Fruit fly (Drosophila melanogaster) whole organism, embryonic: ENCODE data around the gene Ssu72.
A peak's percentile ranks its signal among the peaks of the same experiment; 100 is the strongest.

ENCODE experiments used
- CG10431 ChIP-seq: fragments of 200-800 bp; sonication (Bioruptor generic); optimal IDR thresholded peaks from 3 replicates; lab custom pipeline; 2018; ENCODE audit warnings: missing biosample characterization, mild to moderate bottlenecking, missing genetic modification characterization
- CG10462 ChIP-seq: fragments of 200-800 bp; sonication (Bioruptor generic); optimal IDR thresholded peaks from 2 replicates; lab custom pipeline; 2016; ENCODE audit warnings: missing biosample characterization, missing genetic modification characterization
- CG12769 ChIP-seq: fragments of 200-800 bp; sonication (Bioruptor generic); optimal IDR thresholded peaks from 2 replicates; lab custom pipeline; 2019; ENCODE audit warnings: missing biosample characterization, mild to moderate bottlenecking, missing genetic modification characterization, moderate library complexity
- CG14667 ChIP-seq: fragments of 200-800 bp; sonication (Bioruptor generic); IDR thresholded peaks from 2 replicates; pipeline ENCODE4 v1.3.6; 2022; ENCODE audit warnings: missing biosample characterization, missing genetic modification characterization
- CG14860 ChIP-seq: fragments of 200-800 bp; sonication (Bioruptor generic); IDR thresholded peaks from 3 replicates; pipeline ENCODE4 v1.3.6; 2022; ENCODE audit warnings: missing biosample characterization, missing genetic modification characterization; ENCODE audit not compliant: partially characterized antibody
- CG17186 ChIP-seq: fragments of 200-800 bp; sonication (Bioruptor generic); optimal IDR thresholded peaks from 3 replicates; lab custom pipeline; 2017; ENCODE audit warnings: missing biosample characterization, missing genetic modification reagents, missing genetic modification characterization
- CG18764 ChIP-seq: fragments of 200-800 bp; sonication (Bioruptor generic); optimal IDR thresholded peaks from 3 replicates; lab custom pipeline; 2016; ENCODE audit warnings: missing biosample characterization, missing genetic modification characterization
- CG2116 ChIP-seq: fragments of 200-800 bp; sonication (Bioruptor generic); optimal IDR thresholded peaks from 3 replicates; lab custom pipeline; 2018; ENCODE audit warnings: missing biosample characterization, mild to moderate bottlenecking, missing genetic modification characterization
- CG2129 ChIP-seq: fragments of 200-800 bp; sonication (Bioruptor generic); IDR thresholded peaks from 2 replicates; pipeline ENCODE4 v1.3.6; 2022; ENCODE audit warnings: missing biosample characterization, missing genetic modification characterization; ENCODE audit not compliant: partially characterized antibody
- CG3726 ChIP-seq: fragments of 200-800 bp; sonication (Bioruptor generic); IDR thresholded peaks from 3 replicates; pipeline ENCODE4, ENCODE4 v1.3.6; 2022; ENCODE audit warnings: missing biosample characterization, missing genetic modification characterization
- CG43689 ChIP-seq: fragments of 200-800 bp; sonication (Bioruptor generic); IDR thresholded peaks from 2 replicates; pipeline ENCODE4 v1.3.6; 2022; ENCODE audit warnings: missing biosample characterization, missing genetic modification characterization
- CG4707 ChIP-seq: fragments of 200-800 bp; sonication (Bioruptor generic); optimal IDR thresholded peaks from 2 replicates; lab custom pipeline; 2018; ENCODE audit warnings: missing biosample characterization, mild to moderate bottlenecking, missing genetic modification characterization, moderate library complexity
- CG5180 ChIP-seq: fragments of 200-800 bp; sonication (Bioruptor generic); optimal IDR thresholded peaks from 3 replicates; lab custom pipeline; 2017; ENCODE audit warnings: missing biosample characterization, missing genetic modification characterization, mild to moderate bottlenecking, moderate library complexity, missing genetic modification reagents
- CG6854 ChIP-seq: fragments of 200-800 bp; sonication (Bioruptor generic); optimal IDR thresholded peaks from 3 replicates; lab custom pipeline; 2017; ENCODE audit warnings: missing biosample characterization, mild to moderate bottlenecking, missing genetic modification characterization
- CG7556 ChIP-seq: fragments of 200-800 bp; sonication (Bioruptor generic); optimal IDR thresholded peaks from 2 replicates; lab custom pipeline; 2017; ENCODE audit warnings: missing biosample characterization, mild to moderate bottlenecking, missing genetic modification characterization
- D19B ChIP-seq: fragments of 200-800 bp; sonication (Bioruptor generic); optimal IDR thresholded peaks from 2 replicates; lab custom pipeline; 2017; ENCODE audit warnings: missing biosample characterization, mild to moderate bottlenecking, missing genetic modification characterization
- Doc2 ChIP-seq: fragments of 200-800 bp; sonication (Bioruptor generic); IDR thresholded peaks from 2 replicates; pipeline ENCODE4 v1.3.6; 2022; ENCODE audit warnings: missing biosample characterization, missing genetic modification characterization
- Doc3 ChIP-seq: fragments of 200-800 bp; sonication (Bioruptor generic); IDR thresholded peaks from 3 replicates; pipeline ENCODE4 v1.3.6; 2022; ENCODE audit warnings: missing biosample characterization, missing genetic modification characterization; ENCODE audit not compliant: partially characterized antibody
- HHEX ChIP-seq: fragments of 200-800 bp; sonication (Bioruptor generic); optimal IDR thresholded peaks from 3 replicates; lab custom pipeline; 2017; ENCODE audit warnings: missing biosample characterization, mild to moderate bottlenecking, missing genetic modification characterization, missing genetic modification reagents
- Hand ChIP-seq: fragments of 200-800 bp; sonication (Bioruptor generic); optimal IDR thresholded peaks from 2 replicates; lab custom pipeline; 2017; ENCODE audit warnings: mild to moderate bottlenecking, missing biosample characterization, missing genetic modification reagents, missing genetic modification characterization
- HmgD ChIP-seq: fragments of 200-800 bp; sonication (Bioruptor generic); optimal IDR thresholded peaks from 3 replicates; lab custom pipeline; 2016; ENCODE audit warnings: missing biosample characterization, missing genetic modification characterization
- Hr51 ChIP-seq, 2 experiments: fragments of 200-800 bp; sonication (Bioruptor generic); optimal IDR thresholded peaks; 2 replicates in 1 of 2; 3 replicates in 1 of 2; lab custom pipeline; 2016 to 2018; ENCODE audit warnings: missing biosample characterization in 2 of 2, missing genetic modification characterization in 2 of 2, mild to moderate bottlenecking in 1 of 2, moderate library complexity in 1 of 2
- Max ChIP-seq: fragments of 200-800 bp; sonication (Bioruptor generic); optimal IDR thresholded peaks from 2 replicates; lab custom pipeline; 2016; ENCODE audit warnings: missing biosample characterization, mild to moderate bottlenecking, missing genetic modification characterization
- PHDP ChIP-seq: fragments of 200-800 bp; sonication (Bioruptor generic); optimal IDR thresholded peaks from 3 replicates; lab custom pipeline; 2018; ENCODE audit warnings: missing biosample characterization, mild to moderate bottlenecking, missing genetic modification characterization, moderate library complexity
- Poxn ChIP-seq: fragments of 200-800 bp; sonication (Bioruptor generic); IDR thresholded peaks from 2 replicates; pipeline ENCODE4 v1.3.6; 2022; ENCODE audit warnings: missing biosample characterization, missing genetic modification characterization
- Six4 ChIP-seq: fragments of 200-800 bp; sonication (Bioruptor generic); optimal IDR thresholded peaks from 2 replicates; lab custom pipeline; 2016; ENCODE audit warnings: missing biosample characterization, missing genetic modification characterization
- Taf1 ChIP-seq: fragments of 200-800 bp; sonication (Bioruptor generic); IDR thresholded peaks from 2 replicates; pipeline ENCODE4 v1.3.6; 2022; ENCODE audit warnings: missing biosample characterization, missing genetic modification characterization
- Trl ChIP-seq, 3 experiments: fragments of >200 bp in 2 of 3; fragments of 200-800 bp in 1 of 3; sonication (Bioruptor generic) in 1 of 3; optimal IDR thresholded peaks; 2 replicates in 1 of 3; 3 replicates in 2 of 3; lab custom pipeline; 2016 to 2017; ENCODE audit warnings: missing biosample characterization in 1 of 3, missing genetic modification characterization in 1 of 3
- Xrp1 ChIP-seq: fragments of 200-800 bp; sonication (Bioruptor generic); IDR thresholded peaks from 2 replicates; pipeline ENCODE4 v1.3.6; 2022; ENCODE audit warnings: missing biosample characterization, missing genetic modification characterization
- YL-1 ChIP-seq: fragments of 200-800 bp; sonication (Bioruptor generic); optimal IDR thresholded peaks from 3 replicates; lab custom pipeline; 2017; ENCODE audit warnings: missing biosample characterization, mild to moderate bottlenecking, missing genetic modification characterization
- ara ChIP-seq: fragments of 200-800 bp; sonication (Bioruptor generic); IDR thresholded peaks from 2 replicates; pipeline ENCODE4 v1.3.6; 2022; ENCODE audit warnings: missing biosample characterization, missing genetic modification characterization
- az2 ChIP-seq: fragments of 200-800 bp; sonication (Bioruptor generic); optimal IDR thresholded peaks from 3 replicates; lab custom pipeline; 2016; ENCODE audit warnings: missing biosample characterization, missing genetic modification characterization
- bigmax ChIP-seq: fragments of 200-800 bp; sonication (Bioruptor generic); optimal IDR thresholded peaks from 2 replicates; lab custom pipeline; 2018; ENCODE audit warnings: missing biosample characterization, mild to moderate bottlenecking, missing genetic modification characterization
- br ChIP-seq: fragments of >200 bp; optimal IDR thresholded peaks from 2 replicates; lab custom pipeline; 2017
- cad ChIP-seq: fragments of >200 bp; optimal IDR thresholded peaks from 2 replicates; lab custom pipeline; 2017; ENCODE audit warnings: missing biosample characterization, missing genetic modification characterization
- en ChIP-seq: fragments of 200-800 bp; sonication (Bioruptor generic); optimal IDR thresholded peaks from 2 replicates; lab custom pipeline; 2016; ENCODE audit warnings: missing biosample characterization, missing genetic modification characterization
- fd3F ChIP-seq: fragments of 200-800 bp; sonication (Bioruptor generic); optimal IDR thresholded peaks from 2 replicates; lab custom pipeline; 2018; ENCODE audit warnings: missing biosample characterization, mild to moderate bottlenecking, missing genetic modification characterization, moderate library complexity
- gro ChIP-seq: fragments of 200-800 bp; sonication (Bioruptor generic); optimal IDR thresholded peaks from 2 replicates; lab custom pipeline; 2016; ENCODE audit warnings: missing biosample characterization, missing genetic modification characterization
- kah ChIP-seq: fragments of 200-800 bp; sonication (Bioruptor generic); optimal IDR thresholded peaks from 2 replicates; lab custom pipeline; 2018; ENCODE audit warnings: missing biosample characterization, mild to moderate bottlenecking, missing genetic modification characterization
- klu ChIP-seq: fragments of 200-800 bp; sonication (Bioruptor generic); IDR thresholded peaks from 2 replicates; pipeline ENCODE4 v1.3.6; 2022; ENCODE audit warnings: missing biosample characterization, missing genetic modification characterization
- lov ChIP-seq, 2 experiments: fragments of 200-800 bp in 1 of 2; fragments of >200 bp in 1 of 2; sonication (Bioruptor generic) in 1 of 2; IDR thresholded peaks in 1 of 2; optimal IDR thresholded peaks in 1 of 2; 2 replicates in 1 of 2; 3 replicates in 1 of 2; pipeline versions ENCODE4 v1.3.6 to Lab custom; 2017 to 2022; ENCODE audit warnings: missing biosample characterization in 1 of 2, missing genetic modification characterization in 1 of 2
- odd ChIP-seq: fragments of 200-800 bp; sonication (Bioruptor generic); optimal IDR thresholded peaks from 2 replicates; lab custom pipeline; 2017; ENCODE audit warnings: missing biosample characterization, mild to moderate bottlenecking, missing genetic modification characterization
- onecut ChIP-seq: fragments of 200-800 bp; sonication (Bioruptor generic); IDR thresholded peaks from 2 replicates; pipeline ENCODE4 v1.3.6; 2022; ENCODE audit warnings: missing biosample characterization, missing genetic modification characterization
- pfk ChIP-seq: fragments of 200-800 bp; sonication (Bioruptor generic); optimal IDR thresholded peaks from 2 replicates; lab custom pipeline; 2018; ENCODE audit warnings: missing biosample characterization, mild to moderate bottlenecking, missing genetic modification characterization, moderate library complexity
- schlank ChIP-seq: fragments of 200-800 bp; sonication (Bioruptor generic); optimal IDR thresholded peaks from 2 replicates; lab custom pipeline; 2018; ENCODE audit warnings: missing biosample characterization, mild to moderate bottlenecking, missing genetic modification characterization
- seq ChIP-seq: fragments of 200-800 bp; sonication (Bioruptor generic); IDR thresholded peaks from 2 replicates; pipeline ENCODE4 v1.3.6; 2022; ENCODE audit warnings: missing biosample characterization, missing genetic modification characterization
- slbo ChIP-seq: fragments of 200-800 bp; sonication (Bioruptor generic); IDR thresholded peaks from 2 replicates; pipeline ENCODE4 v1.3.6; 2022; ENCODE audit warnings: missing biosample characterization, missing genetic modification characterization
- stwl ChIP-seq: fragments of 200-800 bp; sonication (Bioruptor generic); optimal IDR thresholded peaks from 3 replicates; lab custom pipeline; 2018; ENCODE audit warnings: missing biosample characterization, mild to moderate bottlenecking, missing genetic modification characterization, moderate library complexity
- tio ChIP-seq: fragments of 200-800 bp; sonication (Bioruptor generic); optimal IDR thresholded peaks from 2 replicates; lab custom pipeline; 2017; ENCODE audit warnings: missing biosample characterization, missing genetic modification characterization, inconsistent platforms

The Ssu72 gene

DNA sequence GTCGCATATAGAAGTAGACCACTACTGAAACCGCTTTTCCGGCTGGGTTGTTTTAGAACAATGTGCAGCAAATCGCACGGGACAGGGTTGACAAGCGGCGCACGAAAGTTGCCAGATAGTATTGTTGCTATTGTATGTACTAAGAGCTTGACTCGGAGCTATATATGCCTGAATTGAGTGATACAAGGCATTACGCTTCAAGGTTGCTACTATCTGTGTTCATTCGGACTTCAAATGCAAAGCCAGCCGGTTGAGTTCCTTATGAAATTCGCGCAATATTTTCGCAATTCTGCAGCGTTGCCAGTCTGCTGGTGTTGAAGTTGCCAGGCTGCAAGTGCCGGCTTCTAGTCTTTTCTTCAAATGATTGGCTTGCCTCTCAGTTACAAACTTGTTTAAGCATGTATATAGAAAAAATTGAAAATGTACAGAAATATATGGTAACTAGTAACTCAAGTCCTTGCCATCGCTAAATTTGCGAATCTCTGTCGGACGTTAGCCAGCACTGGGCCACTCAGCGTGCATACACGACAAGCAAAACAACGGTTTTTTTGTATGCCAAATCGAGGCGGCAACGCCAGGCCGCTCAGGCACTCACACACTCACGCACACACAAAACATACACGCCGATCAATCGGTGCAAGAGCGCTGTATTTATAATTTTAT is 12.5 kb upstream of the Ssu72 start, which contains the start of the genes Ranbp21 and Elys (continued):
- TF ChIP-seq CG18764 (GFP tag; lab: Kevin White, UChicago), result no peak
- TF ChIP-seq PHDP (tag; lab: Kevin White, UChicago), result no peak
- no peak for TF ChIP-seq CG4707 (GFP tag; lab: Kevin White, UChicago)
- no peak for TF ChIP-seq kah (GFP tag; lab: Kevin White, UChicago)
- no peak for TF ChIP-seq odd (GFP tag; lab: Kevin White, UChicago)
- no peak for TF ChIP-seq Taf1
- no peak for TF ChIP-seq Hand (GFP tag; lab: Kevin White, UChicago)
- TF ChIP-seq CG14860 (GFP tag; lab: Robert Waterston, UW), result no peak
- TF ChIP-seq stwl (tag; lab: Kevin White, UChicago), result peak; percentile 51
- TF ChIP-seq en (GFP tag; lab: Kevin White, UChicago), result no peak
- peak; percentile 77 for TF ChIP-seq slbo (GFP tag; lab: Robert Waterston, UW)
- peak; percentile 16 for TF ChIP-seq Six4 (GFP tag; lab: Kevin White, UChicago)
- no peak for TF ChIP-seq CG12769 (tag; lab: Kevin White, UChicago)
- peak; percentile 3 for TF ChIP-seq fd3F (GFP tag; lab: Kevin White, UChicago)
- TF ChIP-seq Trl (optimal IDR thresholded peaks at IDR 0.05; lab: Kevin White, UChicago), result peak in 1 of 2 experiments; percentile 25
- TF ChIP-seq Trl (GFP tag; optimal IDR thresholded peaks at IDR 0.05; lab: Kevin White, UChicago), result peak; percentile 44
- TF ChIP-seq Doc3 (GFP tag; lab: Robert Waterston, UW), result no peak
- peak; percentile 34 for TF ChIP-seq CG7556 (GFP tag; lab: Kevin White, UChicago)
- TF ChIP-seq klu (GFP tag; lab: Robert Waterston, UW), result peak; percentile 58
- TF ChIP-seq bigmax (GFP tag; lab: Kevin White, UChicago), result no peak
- peak; percentile 77 for TF ChIP-seq CG10462
- peak; percentile 24; the same call in 1 of the 2 replicates for TF ChIP-seq onecut (GFP tag; lab: Robert Waterston, UW)
- TF ChIP-seq lov (optimal IDR thresholded peaks at IDR 0.05; lab: Kevin White, UChicago), result no peak
- no peak for TF ChIP-seq lov (GFP tag; IDR thresholded peaks at IDR 0.05; lab: Robert Waterston, UW)
- no peak; the same call in 1 of the 2 replicates for TF ChIP-seq CG43689 (GFP tag; lab: Robert Waterston, UW)
- no peak for TF ChIP-seq Hr51 (GFP tag; optimal IDR thresholded peaks at IDR 0.05; lab: Kevin White, UChicago)
- peak; percentile 37; the same call in 1 of the 2 replicates for TF ChIP-seq CG14667 (GFP tag; lab: Robert Waterston, UW)
- peak; percentile 12 for TF ChIP-seq CG17186 (GFP tag; lab: Kevin White, UChicago)
- no peak for TF ChIP-seq schlank
- TF ChIP-seq Max, result peak; percentile 64
- peak; percentile 64 for TF ChIP-seq YL-1
- no peak for TF ChIP-seq Doc2 (GFP tag; lab: Robert Waterston, UW)
- TF ChIP-seq gro (GFP tag; lab: Kevin White, UChicago), result no peak
- no peak for TF ChIP-seq CG2129 (GFP tag; lab: Robert Waterston, UW)
- TF ChIP-seq seq, result no peak
- peak; percentile 60 for TF ChIP-seq Xrp1 (GFP tag; lab: Robert Waterston, UW)
- TF ChIP-seq Poxn (GFP tag; lab: Robert Waterston, UW), result no peak
- TF ChIP-seq CG3726 (GFP tag; lab: Robert Waterston, UW), result no peak
- no peak for TF ChIP-seq cad (GFP tag; lab: Kevin White, UChicago)
- no peak for TF ChIP-seq br (lab: Kevin White, UChicago)
- TF ChIP-seq CG10431, result no peak
- no peak for TF ChIP-seq CG5180
- TF ChIP-seq HHEX (GFP tag; lab: Kevin White, UChicago), result no peak
- peak; percentile 45 for TF ChIP-seq az2
- peak; percentile 40 for TF ChIP-seq HmgD (GFP tag; lab: Kevin White, UChicago)
- peak; percentile 40 for TF ChIP-seq CG2116
- no peak for TF ChIP-seq tio (GFP tag; lab: Kevin White, UChicago)
- TF ChIP-seq D19B (GFP tag; lab: Kevin White, UChicago), result no peak
- peak; percentile 62 for TF ChIP-seq ara (GFP tag; lab: Robert Waterston, UW)
- TF ChIP-seq CG6854, result no peak
- TF ChIP-seq pfk (GFP tag; lab: Kevin White, UChicago), result no peak
